Worm (Caenorhabditis elegans): ENCODE results near the gene nspd-4.

DNA sequence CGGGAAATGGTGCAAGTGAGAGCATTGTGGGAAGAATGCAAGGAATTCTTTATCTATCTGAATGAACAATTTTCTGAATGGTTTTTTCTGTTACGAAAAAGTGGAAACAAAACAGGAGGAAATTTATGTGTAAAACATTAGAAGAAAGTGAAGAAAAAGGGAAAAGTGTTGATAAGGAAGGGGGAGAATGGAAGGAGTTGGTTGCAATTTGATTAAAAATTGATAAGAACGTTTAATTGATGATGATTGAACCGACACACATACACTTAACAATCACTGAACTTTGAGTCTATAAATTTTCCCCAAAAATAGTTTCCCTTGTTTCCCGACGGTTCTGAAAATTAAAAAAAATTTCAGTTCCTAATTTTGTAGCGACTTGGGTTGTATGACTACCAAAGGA, 39.5 kb upstream of the nspd-4 start:
- TF ChIP-seq madf-2 (tag; optimal IDR thresholded peaks at IDR 0.05) (no peak), tbx-7 (tag; optimal IDR thresholded peaks at IDR 0.05) (no peak), ceh-14 (tag; optimal IDR thresholded peaks at IDR 0.05) (no peak), nhr-11 (tag; optimal IDR thresholded peaks at IDR 0.05) (no peak), ceh-18 (tag; optimal IDR thresholded peaks at IDR 0.05) (no peak), K02D7.2 (tag; optimal IDR thresholded peaks at IDR 0.05) (no peak), ceh-22 (tag; optimal IDR thresholded peaks at IDR 0.05) (no peak)
